Fruit fly (Drosophila melanogaster) whole organism, embryonic: ENCODE data around the gene GluRIIE.

Source experiments
- Bgb ChIP-seq: fragments of 200-800 bp; sonication (Bioruptor generic); IDR thresholded peaks from 2 replicates; pipeline ENCODE4 v1.3.6; 2022; ENCODE audit warnings: missing biosample characterization, missing genetic modification characterization; ENCODE audit not compliant: partially characterized antibody
- CG10267 ChIP-seq: fragments of 200-800 bp; sonication (Bioruptor generic); optimal IDR thresholded peaks from 2 replicates; lab custom pipeline; 2018; ENCODE audit warnings: missing biosample characterization, mild to moderate bottlenecking, missing genetic modification characterization, moderate library complexity
- CG10274 ChIP-seq: fragments of 200-800 bp; sonication (Bioruptor generic); optimal IDR thresholded peaks from 3 replicates; lab custom pipeline; 2017; ENCODE audit warnings: missing biosample characterization, mild to moderate bottlenecking, missing genetic modification characterization
- CG10565 ChIP-seq: fragments of 200-800 bp; sonication (Bioruptor generic); optimal IDR thresholded peaks from 3 replicates; lab custom pipeline; 2016; ENCODE audit warnings: missing biosample characterization, mild to moderate bottlenecking, missing genetic modification characterization
- CG12659 ChIP-seq: fragments of 200-800 bp; sonication (Bioruptor generic); optimal IDR thresholded peaks from 3 replicates; lab custom pipeline; 2017; ENCODE audit warnings: mild to moderate bottlenecking, missing biosample characterization, missing genetic modification reagents, missing genetic modification characterization
- CG13287 ChIP-seq: fragments of 200-800 bp; sonication (Bioruptor generic); IDR thresholded peaks from 2 replicates; pipeline ENCODE4 v1.3.6; 2022; ENCODE audit warnings: missing biosample characterization, missing genetic modification characterization; ENCODE audit not compliant: partially characterized antibody
- CG14710 ChIP-seq: fragments of 200-800 bp; sonication (Bioruptor generic); optimal IDR thresholded peaks from 3 replicates; lab custom pipeline; 2019; ENCODE audit warnings: missing biosample characterization, mild to moderate bottlenecking, missing genetic modification characterization, moderate library complexity
- CG18764 ChIP-seq: fragments of 200-800 bp; sonication (Bioruptor generic); optimal IDR thresholded peaks from 3 replicates; lab custom pipeline; 2016; ENCODE audit warnings: missing biosample characterization, missing genetic modification characterization
- CG2116 ChIP-seq: fragments of 200-800 bp; sonication (Bioruptor generic); optimal IDR thresholded peaks from 3 replicates; lab custom pipeline; 2018; ENCODE audit warnings: missing biosample characterization, mild to moderate bottlenecking, missing genetic modification characterization
- CG2712 ChIP-seq: fragments of 200-800 bp; optimal IDR thresholded peaks from 3 replicates; lab custom pipeline; 2019; ENCODE audit warnings: missing biosample characterization, mild to moderate bottlenecking, missing genetic modification characterization, moderate library complexity
- CG33213 ChIP-seq: fragments of 200-800 bp; sonication (Bioruptor generic); optimal IDR thresholded peaks from 3 replicates; lab custom pipeline; 2016; ENCODE audit warnings: missing biosample characterization, missing genetic modification characterization
- CG34224 ChIP-seq: fragments of 200-800 bp; sonication (Bioruptor generic); IDR thresholded peaks from 3 replicates; pipeline ENCODE4 v1.3.6; 2022; ENCODE audit warnings: missing biosample characterization, missing genetic modification characterization; ENCODE audit not compliant: partially characterized antibody
- CG4617 ChIP-seq: fragments of 200-800 bp; sonication (Bioruptor generic); optimal IDR thresholded peaks from 3 replicates; lab custom pipeline; 2016; ENCODE audit warnings: missing biosample characterization, missing genetic modification characterization, borderline replicate concordance
- CG6683 ChIP-seq: fragments of 200-800 bp; sonication (Bioruptor generic); optimal IDR thresholded peaks from 2 replicates; lab custom pipeline; 2017; ENCODE audit warnings: missing biosample characterization, mild to moderate bottlenecking, missing genetic modification characterization, missing genetic modification reagents
- CG7839 ChIP-seq: fragments of 200-800 bp; sonication (Bioruptor generic); optimal IDR thresholded peaks from 3 replicates; lab custom pipeline; 2018; ENCODE audit warnings: missing biosample characterization, mild to moderate bottlenecking, missing genetic modification characterization, moderate library complexity
- CG8359 ChIP-seq: fragments of 200-800 bp; sonication (Bioruptor generic); optimal IDR thresholded peaks from 2 replicates; lab custom pipeline; 2017; ENCODE audit warnings: missing biosample characterization, mild to moderate bottlenecking, missing genetic modification characterization, borderline replicate concordance
- CG8924 ChIP-seq: fragments of 200-800 bp; optimal IDR thresholded peaks from 3 replicates; lab custom pipeline; 2019; ENCODE audit warnings: missing biosample characterization, mild to moderate bottlenecking, missing genetic modification characterization, moderate library complexity
- CG9797 ChIP-seq: fragments of 200-800 bp; sonication (Bioruptor generic); optimal IDR thresholded peaks from 3 replicates; lab custom pipeline; 2018; ENCODE audit warnings: missing biosample characterization, mild to moderate bottlenecking, missing genetic modification characterization
- CG9932 ChIP-seq: fragments of 200-800 bp; sonication (Bioruptor generic); IDR thresholded peaks from 2 replicates; pipeline ENCODE4 v1.3.6; 2022; ENCODE audit warnings: missing biosample characterization, missing genetic modification characterization
- Dfd ChIP-seq, 2 experiments: fragments of >200 bp; optimal IDR thresholded peaks; 2 replicates each; lab custom pipeline; 2017; ENCODE audit warnings: missing biosample characterization in 2 of 2, missing genetic modification characterization in 2 of 2
- Hr51 ChIP-seq, 2 experiments: fragments of 200-800 bp; sonication (Bioruptor generic); optimal IDR thresholded peaks; 2 replicates in 1 of 2; 3 replicates in 1 of 2; lab custom pipeline; 2016 to 2018; ENCODE audit warnings: missing biosample characterization in 2 of 2, missing genetic modification characterization in 2 of 2, mild to moderate bottlenecking in 1 of 2, moderate library complexity in 1 of 2
- Mrtf ChIP-seq: fragments of 200-800 bp; sonication (Bioruptor generic); IDR thresholded peaks from 3 replicates; pipeline ENCODE4 v1.3.6; 2022; ENCODE audit warnings: missing biosample characterization, missing genetic modification characterization
- Sin3A ChIP-seq: fragments of >200 bp; optimal IDR thresholded peaks from 2 replicates; lab custom pipeline; 2018
- Sry-δ ChIP-seq: fragments of 200-800 bp; sonication (Bioruptor generic); optimal IDR thresholded peaks from 2 replicates; lab custom pipeline; 2016; ENCODE audit warnings: missing biosample characterization, missing genetic modification characterization
- chinmo ChIP-seq: fragments of 200-800 bp; sonication (Bioruptor generic); IDR thresholded peaks from 4 replicates; pipeline ENCODE4 v1.3.6; 2022; ENCODE audit warnings: missing biosample characterization, missing genetic modification characterization; ENCODE audit not compliant: partially characterized antibody
- dm ChIP-seq: fragments of 200-800 bp; sonication (Bioruptor generic); optimal IDR thresholded peaks from 3 replicates; lab custom pipeline; 2016; ENCODE audit warnings: missing biosample characterization, missing genetic modification characterization
- grn ChIP-seq: fragments of 200-800 bp; sonication (Bioruptor generic); optimal IDR thresholded peaks from 3 replicates; lab custom pipeline; 2017; ENCODE audit warnings: missing biosample characterization, missing genetic modification characterization
- inv ChIP-seq: fragments of 200-800 bp; sonication (Bioruptor generic); IDR thresholded peaks from 2 replicates; pipeline ENCODE4 v1.3.6; 2022; ENCODE audit warnings: missing biosample characterization, missing genetic modification characterization; ENCODE audit not compliant: partially characterized antibody
- knrl ChIP-seq: fragments of 200-800 bp; sonication (Bioruptor generic); IDR thresholded peaks from 3 replicates; pipeline ENCODE4 v1.3.6; 2022; ENCODE audit warnings: missing biosample characterization, missing genetic modification characterization; ENCODE audit not compliant: partially characterized antibody
- lmd ChIP-seq: fragments of 200-800 bp; sonication (Bioruptor generic); IDR thresholded peaks from 2 replicates; pipeline ENCODE4 v1.3.6; 2022; ENCODE audit warnings: missing biosample characterization, missing genetic modification characterization
- mirr ChIP-seq: fragments of 200-800 bp; sonication (Bioruptor generic); optimal IDR thresholded peaks from 3 replicates; lab custom pipeline; 2018; ENCODE audit warnings: missing biosample characterization, mild to moderate bottlenecking, missing genetic modification characterization
- nau ChIP-seq: fragments of 200-800 bp; sonication (Bioruptor generic); optimal IDR thresholded peaks from 3 replicates; lab custom pipeline; 2017; ENCODE audit warnings: missing biosample characterization, mild to moderate bottlenecking, missing genetic modification characterization, missing genetic modification reagents
- pan ChIP-seq, 4 experiments: fragments of >200 bp in 3 of 4; fragments of 200-800 bp in 1 of 4; sonication (Bioruptor generic) in 1 of 4; optimal IDR thresholded peaks in 3 of 4; IDR thresholded peaks in 1 of 4; 2 replicates each; pipeline versions ENCODE4 v1.3.6 to Lab custom; 2017 to 2022; ENCODE audit warnings: missing biosample characterization in 2 of 4, missing genetic modification characterization in 2 of 4, mixed read lengths in 1 of 4
- pfk ChIP-seq: fragments of 200-800 bp; sonication (Bioruptor generic); optimal IDR thresholded peaks from 2 replicates; lab custom pipeline; 2018; ENCODE audit warnings: missing biosample characterization, mild to moderate bottlenecking, missing genetic modification characterization, moderate library complexity
- phol ChIP-seq: fragments of 200-800 bp; sonication (Bioruptor generic); optimal IDR thresholded peaks from 3 replicates; lab custom pipeline; 2018; ENCODE audit warnings: missing biosample characterization, mild to moderate bottlenecking, missing genetic modification characterization, moderate library complexity
- row ChIP-seq: fragments of 200-800 bp; sonication (Bioruptor generic); IDR thresholded peaks from 3 replicates; pipeline ENCODE4 v1.3.6; 2022; ENCODE audit warnings: missing biosample characterization, missing genetic modification characterization
- stwl ChIP-seq: fragments of 200-800 bp; sonication (Bioruptor generic); optimal IDR thresholded peaks from 3 replicates; lab custom pipeline; 2018; ENCODE audit warnings: missing biosample characterization, mild to moderate bottlenecking, missing genetic modification characterization, moderate library complexity
- usp ChIP-seq: fragments of >200 bp; optimal IDR thresholded peaks from 2 replicates; lab custom pipeline; 2017; ENCODE audit warnings: missing biosample characterization, missing genetic modification characterization
- zfh1 ChIP-seq: fragments of 200-800 bp; sonication (Bioruptor generic); IDR thresholded peaks from 3 replicates; pipeline ENCODE4 v1.3.6; 2022; ENCODE audit warnings: missing biosample characterization, missing genetic modification characterization
- zfh2 ChIP-seq: fragments of 200-800 bp; sonication (Bioruptor generic); optimal IDR thresholded peaks from 2 replicates; lab custom pipeline; 2016; ENCODE audit warnings: missing biosample characterization, missing genetic modification characterization

Gene GluRIIE

DNA sequence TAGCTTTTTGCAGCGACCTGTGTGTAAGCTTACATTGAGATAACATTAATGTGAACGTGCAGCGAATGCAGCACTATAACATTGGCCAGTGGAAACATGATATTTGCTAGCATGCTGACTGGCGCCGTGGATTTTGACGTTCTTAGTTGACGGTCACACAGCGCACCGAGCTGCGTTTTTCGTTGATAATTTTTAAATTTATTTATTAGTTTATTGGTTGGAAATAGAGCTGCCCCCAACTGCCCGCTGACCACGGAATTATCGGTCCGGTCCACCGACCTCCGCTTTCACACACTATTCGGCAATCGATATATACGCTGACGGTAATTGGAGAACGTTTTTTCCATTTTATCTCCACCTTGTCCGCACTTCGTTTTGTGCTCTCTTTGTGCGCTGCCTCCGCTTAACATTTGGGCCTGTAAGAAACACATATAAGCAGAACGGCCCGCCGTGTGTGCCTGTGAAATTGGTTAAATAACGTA, 26.7 kb downstream of the GluRIIE start, which contains the start of gene H (continued):
- TF ChIP-seq row (GFP tag; lab: Robert Waterston, UW) (peak; percentile 54; the same call in 2 of the 3 replicates), Sry-δ (peak; percentile 10), CG8359 (no peak), usp (GFP tag; lab: Kevin White, UChicago) (no peak), stwl (peak; percentile 78), CG33213 (GFP tag; lab: Kevin White, UChicago) (peak; percentile 51), pan (optimal IDR thresholded peaks at IDR 0.05; lab: Kevin White, UChicago) (no peak), pan (GFP tag; optimal IDR thresholded peaks at IDR 0.05 in 1 of 2, IDR thresholded peaks at IDR 0.05 in 1 of 2) (no peak), CG10267 (tag; lab: Kevin White, UChicago) (peak; percentile 1), CG2712 (peak; percentile 19), Hr51 (GFP tag; optimal IDR thresholded peaks at IDR 0.05; lab: Kevin White, UChicago) (no peak), CG8924 (tag; lab: Kevin White, UChicago) (peak; percentile 20), mirr (GFP tag; lab: Kevin White, UChicago) (no peak), phol (peak; percentile 29), zfh1 (no peak), Sin3A (lab: Kevin White, UChicago) (peak; percentile 20), chinmo (0 out of 4 replicates have a peak, but pooled peaks have one; percentile 44), CG7839 (tag; lab: Kevin White, UChicago) (no peak), Dfd (GFP tag; optimal IDR thresholded peaks at IDR 0.05; lab: Kevin White, UChicago) (peak in 1 of 2 experiments; percentile 56), lmd (GFP tag; lab: Robert Waterston, UW) (no peak), Mrtf (GFP tag; lab: Robert Waterston, UW) (no peak), CG18764 (GFP tag; lab: Kevin White, UChicago) (no peak), CG13287 (0 out of 2 replicates have a peak, but pooled peaks have one; percentile 20), knrl (0 out of 3 replicates have a peak, but pooled peaks have one; percentile 11), Bgb (peak; percentile 41; the same call in 1 of the 2 replicates), CG9797 (GFP tag; lab: Kevin White, UChicago) (peak; percentile 91), pfk (GFP tag; lab: Kevin White, UChicago) (no peak), zfh2 (GFP tag; lab: Kevin White, UChicago) (no peak), CG10565 (no peak), CG2116 (peak; percentile 47), dm (GFP tag; lab: Kevin White, UChicago) (peak; percentile 24), CG6683 (GFP tag; lab: Kevin White, UChicago) (no peak), grn (GFP tag; lab: Kevin White, UChicago) (no peak), CG12659 (GFP tag; lab: Kevin White, UChicago) (peak; percentile 64), CG10274 (GFP tag; lab: Kevin White, UChicago) (no peak), CG9932 (no peak), CG4617 (GFP tag; lab: Kevin White, UChicago) (peak; percentile 91), CG34224 (GFP tag; lab: Robert Waterston, UW) (no peak), inv (GFP tag; lab: Robert Waterston, UW) (no peak), CG14710 (tag; lab: Kevin White, UChicago) (peak; percentile 36), nau (GFP tag; lab: Kevin White, UChicago) (no peak)
